Fruit fly (Drosophila melanogaster): ENCODE measurements around the gene Osi13.

The Osi13 gene

DNA sequence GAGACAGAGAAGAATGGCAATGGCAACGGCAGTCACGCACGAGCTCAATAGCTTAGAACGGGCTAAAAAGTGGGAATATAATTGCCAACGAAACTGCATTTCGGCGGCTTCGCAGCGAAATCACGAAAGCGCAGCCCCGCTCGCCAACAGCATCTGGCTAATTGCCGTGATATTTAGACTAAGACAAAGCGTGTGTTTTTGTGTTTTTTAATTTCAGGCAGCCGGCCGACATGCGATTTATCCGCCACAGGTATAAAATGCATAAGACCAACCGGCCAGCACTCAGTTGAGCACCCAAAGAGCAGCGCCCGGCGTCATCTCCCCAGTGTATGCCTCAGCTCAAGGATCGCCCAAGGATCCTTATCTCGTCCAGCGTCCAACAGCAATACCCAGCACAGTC lies 36.7 kb upstream of the Osi13 start, which contains the start of gene Osi8:
Osi8 (plus strand) TSS at position 301 of the 400 bp plus-strand sequence.
- no peak for TF ChIP-seq Crg-1 (GFP tag; optimal IDR thresholded peaks at IDR 0.05)

DNA sequence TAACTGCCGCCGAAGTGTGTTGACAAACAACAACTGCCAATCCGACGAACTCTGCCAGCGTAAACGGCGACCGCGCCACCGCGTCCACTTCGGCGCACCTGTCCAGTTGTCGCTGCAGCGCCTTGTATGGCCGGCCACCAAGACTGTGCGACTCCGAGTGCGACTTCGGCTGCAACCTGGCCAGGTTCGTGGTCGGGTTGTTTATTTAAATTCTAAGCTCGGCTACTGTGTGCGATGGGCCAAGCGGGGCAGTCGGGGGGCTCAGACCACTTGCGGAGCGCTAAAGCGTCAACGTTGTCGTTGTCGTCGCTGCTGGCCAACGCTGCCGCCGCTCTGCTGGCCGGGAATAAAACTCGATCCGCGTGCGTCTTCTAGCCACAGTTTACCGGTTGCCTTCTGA lies 31.7 kb upstream of the Osi13 start, which contains the start of gene Osi9:
Osi9 (plus strand) TSS at position 375 of the 400 bp plus-strand sequence.
- TF ChIP-seq tj (GFP tag; optimal IDR thresholded peaks at IDR 0.05), result no peak
- TF ChIP-seq bab1 (GFP tag; optimal IDR thresholded peaks at IDR 0.05), result no peak
- TF ChIP-seq CG12768 (GFP tag; optimal IDR thresholded peaks at IDR 0.05), result no peak
- TF ChIP-seq CG11617 (GFP tag; optimal IDR thresholded peaks at IDR 0.05), result no peak
- no peak for TF ChIP-seq CG14711 (tag; optimal IDR thresholded peaks at IDR 0.05)
- no peak for TF ChIP-seq CG5204 (GFP tag; optimal IDR thresholded peaks at IDR 0.05)
- TF ChIP-seq CG33017 (tag; optimal IDR thresholded peaks at IDR 0.05), result no peak

dm6 chr3R:6263658-6264057 lies 27.9 kb upstream of the Osi13 start, which contains the start of gene Osi10a:
Osi10a (plus strand) TSS chr3R:6263958.
- TF ChIP-seq CG14711 (tag; optimal IDR thresholded peaks at IDR 0.05) (no peak), Crg-1 (GFP tag; optimal IDR thresholded peaks at IDR 0.05) (no peak), CG12768 (GFP tag; optimal IDR thresholded peaks at IDR 0.05) (no peak), CG33017 (tag; optimal IDR thresholded peaks at IDR 0.05) (no peak), CG1620 (GFP tag; optimal IDR thresholded peaks at IDR 0.05) (no peak), bab1 (GFP tag; optimal IDR thresholded peaks at IDR 0.05) (no peak), cic (GFP tag; optimal IDR thresholded peaks at IDR 0.05) (no peak), Mnt (GFP tag; optimal IDR thresholded peaks at IDR 0.05) (no peak), Hr96 (GFP tag; optimal IDR thresholded peaks at IDR 0.05) (no peak), CG7101 (tag; optimal IDR thresholded peaks at IDR 0.05) (no peak), Clk (GFP tag; optimal IDR thresholded peaks at IDR 0.05) (no peak), kay (GFP tag; ENCODE audit: borderline replicate concordance) (no peak), tj (GFP tag; optimal IDR thresholded peaks at IDR 0.05) (no peak), CG7045 (GFP tag; optimal IDR thresholded peaks at IDR 0.05) (no peak), cnc (optimal IDR thresholded peaks at IDR 0.05) (no peak), CG5204 (GFP tag; optimal IDR thresholded peaks at IDR 0.05) (no peak), pad (GFP tag; optimal IDR thresholded peaks at IDR 0.05) (no peak), CG11617 (GFP tag; optimal IDR thresholded peaks at IDR 0.05) (no peak)

- TF ChIP-seq cnc (optimal IDR thresholded peaks at IDR 0.05) (no peak), CG1620 (GFP tag; optimal IDR thresholded peaks at IDR 0.05) (no peak), Mnt (GFP tag; optimal IDR thresholded peaks at IDR 0.05) (no peak), toe (GFP tag; optimal IDR thresholded peaks at IDR 0.05) (no peak)
Observed at dm6 chr3R:6265890-6266289, 25.6 kb upstream of the Osi13 start, which contains the start of gene Osi10b. Osi10b (plus strand) TSS chr3R:6266190.

- TF ChIP-seq CG7045 (GFP tag; optimal IDR thresholded peaks at IDR 0.05), result no peak
- no peak for TF ChIP-seq toe (GFP tag; optimal IDR thresholded peaks at IDR 0.05)
- no peak for TF ChIP-seq Crg-1 (GFP tag; optimal IDR thresholded peaks at IDR 0.05)
- TF ChIP-seq CG11617 (GFP tag; optimal IDR thresholded peaks at IDR 0.05), result no peak
Observed at dm6 chr3R:6268657-6269056, 22.9 kb upstream of the Osi13 start, which contains the start of gene Osi11. Osi11 (minus strand) TSS chr3R:6268757.

DNA sequence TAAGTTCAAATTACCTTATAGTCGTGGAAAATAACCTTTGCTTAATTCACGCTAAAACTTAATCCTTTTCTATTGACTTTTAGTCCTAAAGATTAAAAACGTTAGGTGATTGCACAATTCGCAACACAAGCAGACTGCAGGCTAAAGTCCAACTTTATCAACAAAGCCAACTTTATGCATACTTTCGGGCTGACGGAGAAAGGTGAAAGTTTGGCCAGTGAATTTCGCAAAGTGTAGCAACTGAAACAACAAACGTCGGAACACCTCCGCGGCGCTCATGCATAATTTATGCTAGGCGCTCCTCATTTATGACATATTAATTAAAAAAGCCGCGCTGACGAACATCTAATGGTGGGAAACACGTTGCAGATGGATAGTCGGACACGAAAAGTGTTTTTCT lies 21.6 kb upstream of the Osi13 start:
- TF ChIP-seq Mnt (GFP tag; optimal IDR thresholded peaks at IDR 0.05) (no peak), CG7045 (GFP tag; optimal IDR thresholded peaks at IDR 0.05) (no peak), CG1620 (GFP tag; optimal IDR thresholded peaks at IDR 0.05) (no peak), toe (GFP tag; optimal IDR thresholded peaks at IDR 0.05) (no peak), Clk (GFP tag; optimal IDR thresholded peaks at IDR 0.05) (no peak), cnc (optimal IDR thresholded peaks at IDR 0.05) (no peak), CG12768 (GFP tag; optimal IDR thresholded peaks at IDR 0.05) (no peak), CG11617 (GFP tag; optimal IDR thresholded peaks at IDR 0.05) (no peak)

DNA sequence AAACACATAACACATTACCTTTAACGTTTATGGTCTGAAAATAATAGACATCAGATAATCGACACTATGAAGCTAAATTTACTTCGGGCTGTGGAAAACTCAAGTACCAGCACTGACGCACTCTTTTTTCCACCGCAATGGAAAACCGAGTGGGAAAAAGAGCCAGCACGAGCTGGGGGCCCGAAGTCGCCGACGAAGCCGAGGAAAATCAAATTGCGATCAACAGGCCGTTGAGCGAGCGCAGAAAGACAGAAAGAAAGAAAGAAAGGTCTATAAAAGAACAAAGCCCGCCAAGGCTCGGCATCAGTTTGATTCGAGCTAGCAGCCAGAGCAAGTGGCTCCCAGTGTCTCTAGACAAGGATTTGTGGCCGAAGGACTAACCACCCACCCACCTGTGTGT lies 13.3 kb upstream of the Osi13 start, which contains the start of gene Osi12:
Osi12 (plus strand) TSS at position 301 of the 400 bp plus-strand sequence.
- TF ChIP-seq CG12768 (GFP tag; optimal IDR thresholded peaks at IDR 0.05), result no peak
- no peak for TF ChIP-seq Crg-1 (GFP tag; optimal IDR thresholded peaks at IDR 0.05)
- no peak for TF ChIP-seq CG14711 (tag; optimal IDR thresholded peaks at IDR 0.05)
- TF ChIP-seq CG1620 (GFP tag; optimal IDR thresholded peaks at IDR 0.05), result no peak
- TF ChIP-seq CG7101 (tag; optimal IDR thresholded peaks at IDR 0.05), result no peak
- TF ChIP-seq CG33017 (tag; optimal IDR thresholded peaks at IDR 0.05), result no peak
- no peak for TF ChIP-seq toe (GFP tag; optimal IDR thresholded peaks at IDR 0.05)

dm6 chr3R:6285100-6285499 lies 6.4 kb upstream of the Osi13 start, which contains the start of gene CG15597:
CG15597 (minus strand) TSS chr3R:6285200.
- TF ChIP-seq CG1620 (GFP tag; optimal IDR thresholded peaks at IDR 0.05), result no peak
- TF ChIP-seq CG7045 (GFP tag; optimal IDR thresholded peaks at IDR 0.05), result no peak
- no peak for TF ChIP-seq CG7101 (tag; optimal IDR thresholded peaks at IDR 0.05)
- TF ChIP-seq cic (GFP tag; optimal IDR thresholded peaks at IDR 0.05), result no peak
- TF ChIP-seq bab1 (GFP tag; optimal IDR thresholded peaks at IDR 0.05), result no peak
- TF ChIP-seq Mnt (GFP tag; optimal IDR thresholded peaks at IDR 0.05), result no peak
- no peak for TF ChIP-seq Crg-1 (GFP tag; optimal IDR thresholded peaks at IDR 0.05)
- TF ChIP-seq CG33017 (tag; optimal IDR thresholded peaks at IDR 0.05), result no peak
- no peak for TF ChIP-seq cnc (optimal IDR thresholded peaks at IDR 0.05)
- TF ChIP-seq pad (GFP tag; optimal IDR thresholded peaks at IDR 0.05), result no peak
- TF ChIP-seq CG11617 (GFP tag; optimal IDR thresholded peaks at IDR 0.05), result no peak
- TF ChIP-seq ovo (GFP tag; optimal IDR thresholded peaks at IDR 0.05), result no peak
- no peak for TF ChIP-seq kay (GFP tag; ENCODE audit: borderline replicate concordance)
- TF ChIP-seq tj (GFP tag; optimal IDR thresholded peaks at IDR 0.05), result no peak
- TF ChIP-seq toe (GFP tag; optimal IDR thresholded peaks at IDR 0.05), result no peak
- no peak for TF ChIP-seq Clk (GFP tag; optimal IDR thresholded peaks at IDR 0.05)

Measured in whole organism, adult.